Worm (Caenorhabditis elegans) whole organism, mixed stage, embryonic: ENCODE results near the gene K07H8.9.

Source experiments
- ces-1 ChIP-seq: fragments of 150-350 bp; optimal IDR thresholded peaks from 2 replicates; lab custom pipeline; 2014; ENCODE audit warnings: missing biosample characterization, missing genetic modification reagents, missing genetic modification characterization
- lin-13 ChIP-seq: fragments of 150-350 bp; optimal IDR thresholded peaks from 2 replicates; lab custom pipeline; 2014; ENCODE audit warnings: missing biosample characterization, missing genetic modification characterization
- lsy-2 ChIP-seq: fragments of 150-350 bp; optimal IDR thresholded peaks from 2 replicates; lab custom pipeline; 2014; ENCODE audit warnings: missing biosample characterization, missing genetic modification characterization
- sptf-1 ChIP-seq: sonication (generic microtip); optimal IDR thresholded peaks from 2 replicates; lab custom pipeline; 2017; ENCODE audit warnings: mild to moderate bottlenecking, missing genetic modification characterization, moderate library complexity, missing compliant biosample characterization
- unc-39 ChIP-seq: fragments of 150-350 bp; optimal IDR thresholded peaks from 2 replicates; lab custom pipeline; 2014; ENCODE audit warnings: missing biosample characterization, missing genetic modification characterization
- unc-62 ChIP-seq: fragments of 150-350 bp; optimal IDR thresholded peaks from 2 replicates; lab custom pipeline; 2014; ENCODE audit warnings: missing biosample characterization, missing genetic modification reagents, missing genetic modification characterization

DNA sequence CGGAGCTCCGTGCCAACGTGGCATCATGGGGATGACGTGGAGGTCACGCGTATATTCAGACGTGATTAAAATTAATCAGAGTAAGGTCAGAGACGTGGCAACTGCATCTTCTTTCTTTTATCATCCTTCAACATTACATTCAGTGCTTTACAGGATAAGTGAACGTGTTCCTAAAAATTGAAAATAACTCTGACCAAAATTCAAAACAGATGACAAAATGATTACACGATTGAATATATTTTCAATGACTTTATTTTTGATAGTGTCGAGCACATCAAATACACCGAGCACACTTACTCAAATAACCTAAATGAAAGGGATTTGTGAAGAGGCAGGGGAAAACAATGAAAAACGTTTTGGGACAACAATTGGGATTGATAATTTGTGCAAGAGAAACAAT, at the start of gene K07H8.9:
- TF ChIP-seq unc-62 (GFP tag; lab: Kevin White, UChicago) (no peak), lsy-2 (tag; lab: Kevin White, UChicago) (no peak), sptf-1 (tag; lab: Kevin White, UChicago) (no peak), lin-13 (tag; lab: Kevin White, UChicago) (no peak), ces-1 (GFP tag; lab: Kevin White, UChicago) (no peak), unc-39 (no peak)
